Fruit fly (Drosophila melanogaster) whole organism, embryonic: ENCODE measurements around the gene Nf1.

Source experiments
- Asciz ChIP-seq: fragments of 200-800 bp; sonication (Bioruptor generic); optimal IDR thresholded peaks from 2 replicates; lab custom pipeline; 2017; ENCODE audit warnings: missing biosample characterization, mild to moderate bottlenecking, missing genetic modification characterization, missing genetic modification reagents
- B-H1 ChIP-seq: fragments of 200-800 bp; sonication (Bioruptor generic); IDR thresholded peaks from 3 replicates; pipeline ENCODE4 v1.3.6; 2022; ENCODE audit warnings: missing biosample characterization, missing genetic modification characterization
- CG10209 ChIP-seq: fragments of 200-800 bp; sonication (Bioruptor generic); optimal IDR thresholded peaks from 3 replicates; lab custom pipeline; 2017; ENCODE audit warnings: missing biosample characterization, mild to moderate bottlenecking, missing genetic modification characterization, missing genetic modification reagents
- CG11085 ChIP-seq: fragments of 200-800 bp; sonication (Bioruptor generic); IDR thresholded peaks from 2 replicates; pipeline ENCODE4 v1.3.6; 2022; ENCODE audit warnings: missing biosample characterization, missing genetic modification characterization
- CG11504 ChIP-seq: fragments of 200-800 bp; sonication (Bioruptor generic); optimal IDR thresholded peaks from 3 replicates; lab custom pipeline; 2019; ENCODE audit warnings: missing biosample characterization, mild to moderate bottlenecking, missing genetic modification characterization, moderate library complexity
- CG11723 ChIP-seq: fragments of 200-800 bp; sonication (Bioruptor generic); optimal IDR thresholded peaks from 2 replicates; lab custom pipeline; 2017; ENCODE audit warnings: missing biosample characterization, mild to moderate bottlenecking, missing genetic modification characterization
- CG12155 ChIP-seq: fragments of 200-800 bp; sonication (Bioruptor generic); optimal IDR thresholded peaks from 3 replicates; lab custom pipeline; 2016; ENCODE audit warnings: missing biosample characterization, missing genetic modification characterization
- CG12299 ChIP-seq: fragments of 200-800 bp; sonication (Bioruptor generic); optimal IDR thresholded peaks from 2 replicates; lab custom pipeline; 2018; ENCODE audit warnings: missing biosample characterization, mild to moderate bottlenecking, missing genetic modification characterization
- CG12391 ChIP-seq: fragments of 200-800 bp; sonication (Bioruptor generic); optimal IDR thresholded peaks from 3 replicates; lab custom pipeline; 2018; ENCODE audit warnings: missing biosample characterization, mild to moderate bottlenecking, missing genetic modification characterization, moderate library complexity
- CG12744 ChIP-seq: fragments of 200-800 bp; sonication (Bioruptor generic); optimal IDR thresholded peaks from 2 replicates; lab custom pipeline; 2016; ENCODE audit warnings: missing biosample characterization, missing genetic modification characterization
- CG12942 ChIP-seq: fragments of 200-800 bp; sonication (Bioruptor generic); optimal IDR thresholded peaks from 3 replicates; lab custom pipeline; 2016; ENCODE audit warnings: missing biosample characterization, missing genetic modification characterization
- CG16815 ChIP-seq: fragments of 200-800 bp; sonication (Bioruptor generic); optimal IDR thresholded peaks from 3 replicates; lab custom pipeline; 2017; ENCODE audit warnings: missing biosample characterization, mild to moderate bottlenecking, missing genetic modification characterization
- CG17361 ChIP-seq: fragments of 200-800 bp; sonication (Bioruptor generic); IDR thresholded peaks from 3 replicates; pipeline ENCODE4 v1.3.6; 2022; ENCODE audit warnings: missing biosample characterization, missing genetic modification characterization
- CG18262 ChIP-seq: fragments of 200-800 bp; optimal IDR thresholded peaks from 3 replicates; lab custom pipeline; 2019; ENCODE audit warnings: missing biosample characterization, mild to moderate bottlenecking, missing genetic modification characterization, moderate library complexity
- CG2712 ChIP-seq: fragments of 200-800 bp; optimal IDR thresholded peaks from 3 replicates; lab custom pipeline; 2019; ENCODE audit warnings: missing biosample characterization, mild to moderate bottlenecking, missing genetic modification characterization, moderate library complexity
- CG30020 ChIP-seq: fragments of 200-800 bp; optimal IDR thresholded peaks from 2 replicates; lab custom pipeline; 2019; ENCODE audit warnings: missing biosample characterization, mild to moderate bottlenecking, missing genetic modification characterization, moderate library complexity
- CG33557 ChIP-seq: fragments of 200-800 bp; sonication (Bioruptor generic); optimal IDR thresholded peaks from 2 replicates; lab custom pipeline; 2019; ENCODE audit warnings: missing biosample characterization, mild to moderate bottlenecking, missing genetic modification characterization, moderate library complexity
- CG34422 ChIP-seq: fragments of 200-800 bp; sonication (Bioruptor generic); IDR thresholded peaks from 3 replicates; pipeline ENCODE4 v1.3.6; 2022; ENCODE audit warnings: missing biosample characterization, missing genetic modification characterization
- CG3726 ChIP-seq: fragments of 200-800 bp; sonication (Bioruptor generic); IDR thresholded peaks from 3 replicates; pipeline ENCODE4, ENCODE4 v1.3.6; 2022; ENCODE audit warnings: missing biosample characterization, missing genetic modification characterization
- CG5245 ChIP-seq: fragments of 200-800 bp; sonication (Bioruptor generic); optimal IDR thresholded peaks from 3 replicates; lab custom pipeline; 2016; ENCODE audit warnings: missing biosample characterization, missing genetic modification characterization
- CG6272 ChIP-seq: fragments of 200-800 bp; sonication (Bioruptor generic); IDR thresholded peaks from 2 replicates; pipeline ENCODE4 v1.3.6; 2022; ENCODE audit warnings: missing biosample characterization, missing genetic modification characterization
- CG7372 ChIP-seq: fragments of 200-800 bp; sonication (Bioruptor generic); IDR thresholded peaks from 2 replicates; pipeline ENCODE4 v1.3.6; 2022; ENCODE audit warnings: missing biosample characterization, missing genetic modification characterization
- CG7556 ChIP-seq: fragments of 200-800 bp; sonication (Bioruptor generic); optimal IDR thresholded peaks from 2 replicates; lab custom pipeline; 2017; ENCODE audit warnings: missing biosample characterization, mild to moderate bottlenecking, missing genetic modification characterization
- CG8290 ChIP-seq, 3 experiments: fragments of 200-800 bp; sonication (Bioruptor generic); optimal IDR thresholded peaks; 2 replicates each; lab custom pipeline; 2016 to 2019; ENCODE audit warnings: missing biosample characterization in 3 of 3, missing genetic modification characterization in 3 of 3, mild to moderate bottlenecking in 2 of 3, moderate library complexity in 1 of 3
- Dll ChIP-seq: fragments of 200-800 bp; sonication (Bioruptor generic); IDR thresholded peaks from 4 replicates; pipeline ENCODE4 v1.3.6; 2022; ENCODE audit warnings: missing biosample characterization, missing genetic modification characterization; ENCODE audit not compliant: partially characterized antibody
- Elba2 ChIP-seq: fragments of 200-800 bp; sonication (Bioruptor generic); optimal IDR thresholded peaks from 3 replicates; lab custom pipeline; 2016; ENCODE audit warnings: missing biosample characterization, missing genetic modification characterization
- Fer1 ChIP-seq: fragments of 200-800 bp; sonication (Bioruptor generic); optimal IDR thresholded peaks from 2 replicates; lab custom pipeline; 2017; ENCODE audit warnings: missing biosample characterization, mild to moderate bottlenecking, missing genetic modification characterization
- Hr3 ChIP-seq: fragments of 200-800 bp; sonication (Bioruptor generic); optimal IDR thresholded peaks from 3 replicates; lab custom pipeline; 2016; ENCODE audit warnings: missing biosample characterization, missing genetic modification characterization
- Kr ChIP-seq: fragments of 200-800 bp; sonication (Bioruptor generic); optimal IDR thresholded peaks from 2 replicates; lab custom pipeline; 2017; ENCODE audit warnings: missing biosample characterization, mild to moderate bottlenecking, missing genetic modification characterization
- Lhr ChIP-seq: fragments of 200-800 bp; sonication (Bioruptor generic); optimal IDR thresholded peaks from 3 replicates; lab custom pipeline; 2017; ENCODE audit warnings: mild to moderate bottlenecking, missing biosample characterization, missing genetic modification reagents, missing genetic modification characterization
- NFAT ChIP-seq: fragments of 200-800 bp; sonication (Bioruptor generic); IDR thresholded peaks from 2 replicates; pipeline ENCODE4 v1.3.6; 2022; ENCODE audit warnings: missing biosample characterization, missing genetic modification characterization
- Nf-YC ChIP-seq: fragments of 200-800 bp; optimal IDR thresholded peaks from 3 replicates; lab custom pipeline; 2019; ENCODE audit warnings: missing biosample characterization, mild to moderate bottlenecking, missing genetic modification characterization, moderate library complexity
- Pdp1 ChIP-seq, 2 experiments: fragments of 200-800 bp; sonication (Bioruptor generic); optimal IDR thresholded peaks; 3 replicates each; lab custom pipeline; 2016; ENCODE audit warnings: missing biosample characterization in 2 of 2, missing genetic modification characterization in 2 of 2, mild to moderate bottlenecking in 1 of 2, moderate library complexity in 1 of 2
- Six4 ChIP-seq: fragments of 200-800 bp; sonication (Bioruptor generic); optimal IDR thresholded peaks from 2 replicates; lab custom pipeline; 2016; ENCODE audit warnings: missing biosample characterization, missing genetic modification characterization
- Sry-β ChIP-seq: fragments of 200-800 bp; sonication (Bioruptor generic); optimal IDR thresholded peaks from 2 replicates; lab custom pipeline; 2018; ENCODE audit warnings: missing biosample characterization, mild to moderate bottlenecking, missing genetic modification characterization, moderate library complexity
- Ssrp ChIP-seq: fragments of 200-800 bp; sonication (Bioruptor generic); optimal IDR thresholded peaks from 2 replicates; lab custom pipeline; 2018; ENCODE audit warnings: missing biosample characterization, mild to moderate bottlenecking, missing genetic modification characterization, moderate library complexity
- az2 ChIP-seq: fragments of 200-800 bp; sonication (Bioruptor generic); optimal IDR thresholded peaks from 3 replicates; lab custom pipeline; 2016; ENCODE audit warnings: missing biosample characterization, missing genetic modification characterization
- crol ChIP-seq: fragments of 200-800 bp; sonication (Bioruptor generic); IDR thresholded peaks from 2 replicates; pipeline ENCODE4 v1.3.6; 2022; ENCODE audit warnings: missing biosample characterization, missing genetic modification characterization
- da ChIP-seq: fragments of 200-800 bp; sonication (Bioruptor generic); optimal IDR thresholded peaks from 2 replicates; lab custom pipeline; 2016; ENCODE audit warnings: missing biosample characterization, missing genetic modification characterization
- gem ChIP-seq: fragments of 200-800 bp; sonication (Bioruptor generic); optimal IDR thresholded peaks from 2 replicates; lab custom pipeline; 2019; ENCODE audit warnings: missing biosample characterization, mild to moderate bottlenecking, missing genetic modification characterization, moderate library complexity
- gsb-n ChIP-seq: fragments of 200-800 bp; sonication (Bioruptor generic); optimal IDR thresholded peaks from 3 replicates; lab custom pipeline; 2018; ENCODE audit warnings: missing biosample characterization, mild to moderate bottlenecking, missing genetic modification characterization
- nerfin-1 ChIP-seq: fragments of 200-800 bp; sonication (Bioruptor generic); optimal IDR thresholded peaks from 3 replicates; lab custom pipeline; 2019; ENCODE audit warnings: missing biosample characterization, mild to moderate bottlenecking, missing genetic modification characterization, moderate library complexity
- row ChIP-seq: fragments of 200-800 bp; sonication (Bioruptor generic); IDR thresholded peaks from 3 replicates; pipeline ENCODE4 v1.3.6; 2022; ENCODE audit warnings: missing biosample characterization, missing genetic modification characterization
- salm ChIP-seq: fragments of 200-800 bp; sonication (Bioruptor generic); optimal IDR thresholded peaks from 2 replicates; lab custom pipeline; 2018; ENCODE audit warnings: missing biosample characterization, mild to moderate bottlenecking, missing genetic modification characterization
- so ChIP-seq: fragments of 200-800 bp; sonication (Bioruptor generic); IDR thresholded peaks from 3 replicates; pipeline ENCODE4 v1.3.6; 2022; ENCODE audit warnings: missing biosample characterization, missing genetic modification characterization
- trh ChIP-seq: fragments of 200-800 bp; sonication (Bioruptor generic); optimal IDR thresholded peaks from 2 replicates; lab custom pipeline; 2016; ENCODE audit warnings: missing biosample characterization, missing genetic modification characterization
- unpg ChIP-seq: fragments of 200-800 bp; sonication (Bioruptor generic); optimal IDR thresholded peaks from 3 replicates; lab custom pipeline; 2018; ENCODE audit warnings: missing biosample characterization, mild to moderate bottlenecking, missing genetic modification characterization, moderate library complexity
- vnd ChIP-seq: fragments of 200-800 bp; sonication (Bioruptor generic); IDR thresholded peaks from 3 replicates; pipeline ENCODE4 v1.3.6; 2022; ENCODE audit warnings: missing biosample characterization, missing genetic modification characterization; ENCODE audit not compliant: partially characterized antibody
- wor ChIP-seq: fragments of 200-800 bp; sonication (Bioruptor generic); IDR thresholded peaks from 2 replicates; pipeline ENCODE4 v1.3.6; 2022; ENCODE audit warnings: missing biosample characterization, missing genetic modification characterization

Nf1 gene

dm6 chr3R:25997068-25997714 lies 14.4 kb downstream of the Nf1 start (continued):
- TF ChIP-seq trh (GFP tag; lab: Kevin White, UChicago) (peak; percentile 70), Dll (GFP tag; lab: Robert Waterston, UW) (no peak), CG11723 (GFP tag; lab: Kevin White, UChicago) (peak; percentile 54), CG11504 (tag; lab: Kevin White, UChicago) (peak; percentile 85), CG6272 (GFP tag; lab: Robert Waterston, UW) (peak; percentile 26; the same call in 1 of the 2 replicates), Pdp1 (GFP tag; optimal IDR thresholded peaks at IDR 0.05; lab: Kevin White, UChicago) (peak; percentile 8 to 17), CG12391 (tag; lab: Kevin White, UChicago) (peak; percentile 94), NFAT (GFP tag; lab: Robert Waterston, UW) (no peak), az2 (GFP tag; lab: Kevin White, UChicago) (peak; percentile 86), gsb-n (tag; lab: Kevin White, UChicago) (peak; percentile 89), Kr (GFP tag; lab: Kevin White, UChicago) (peak; percentile 51), Ssrp (tag; lab: Kevin White, UChicago) (peak; percentile 95), Six4 (GFP tag; lab: Kevin White, UChicago) (peak; percentile 72), salm (peak; percentile 54), CG34422 (GFP tag; lab: Robert Waterston, UW) (peak; percentile 33; the same call in 1 of the 3 replicates), CG33557 (GFP tag; lab: Kevin White, UChicago) (peak; percentile 98), CG12299 (tag; lab: Kevin White, UChicago) (peak; percentile 6), CG3726 (GFP tag; lab: Robert Waterston, UW) (no peak), so (GFP tag; lab: Robert Waterston, UW) (0 out of 3 replicates have a peak, but pooled peaks have one; percentile 38), CG11085 (GFP tag; lab: Robert Waterston, UW) (no peak), Fer1 (GFP tag; lab: Kevin White, UChicago) (no peak), CG2712 (peak; percentile 98), gem (peak; percentile 92), Sry-β (peak; percentile 38), CG5245 (peak; percentile 64), Asciz (GFP tag; lab: Kevin White, UChicago) (peak; percentile 75), CG8290 (GFP tag; optimal IDR thresholded peaks at IDR 0.05; lab: Kevin White, UChicago) (peak; percentile 83), CG8290 (tag; optimal IDR thresholded peaks at IDR 0.05; lab: Kevin White, UChicago) (peak in 1 of 2 experiments; percentile 47), vnd (GFP tag; lab: Robert Waterston, UW) (no peak), nerfin-1 (tag; lab: Kevin White, UChicago) (peak; percentile 81), da (no peak), wor (GFP tag; lab: Robert Waterston, UW) (peak; percentile 45), B-H1 (GFP tag; lab: Robert Waterston, UW) (no peak), CG18262 (tag; lab: Kevin White, UChicago) (peak; percentile 98), Hr3 (GFP tag; lab: Kevin White, UChicago) (peak; percentile 77), CG30020 (tag; lab: Kevin White, UChicago) (peak; percentile 68), CG12155 (GFP tag; lab: Kevin White, UChicago) (peak; percentile 51), CG16815 (GFP tag; lab: Kevin White, UChicago) (peak; percentile 92), unpg (GFP tag; lab: Kevin White, UChicago) (peak; percentile 77), Elba2 (GFP tag; lab: Kevin White, UChicago) (peak; percentile 67), CG7372 (GFP tag; lab: Robert Waterston, UW) (no peak), CG12942 (peak; percentile 52), crol (no peak), CG10209 (GFP tag; lab: Kevin White, UChicago) (peak; percentile 83), CG12744 (no peak), Lhr (GFP tag; lab: Kevin White, UChicago) (peak; percentile 57), CG17361 (GFP tag; lab: Robert Waterston, UW) (peak; percentile 86), Nf-YC (tag; lab: Kevin White, UChicago) (peak; percentile 23), row (peak; percentile 79), CG7556 (GFP tag; lab: Kevin White, UChicago) (peak; percentile 68)
